Fruit fly (Drosophila melanogaster) whole organism, embryonic: Measurements from ENCODE around the gene alphaTub67C.

ENCODE experiments used
- ATbp ChIP-seq: fragments of 200-800 bp; sonication (Bioruptor generic); optimal IDR thresholded peaks from 2 replicates; lab custom pipeline; 2017; ENCODE audit warnings: missing biosample characterization, mild to moderate bottlenecking, missing genetic modification characterization, missing genetic modification reagents
- CG10274 ChIP-seq: fragments of 200-800 bp; sonication (Bioruptor generic); optimal IDR thresholded peaks from 3 replicates; lab custom pipeline; 2017; ENCODE audit warnings: missing biosample characterization, mild to moderate bottlenecking, missing genetic modification characterization
- CG10431 ChIP-seq: fragments of 200-800 bp; sonication (Bioruptor generic); optimal IDR thresholded peaks from 3 replicates; lab custom pipeline; 2018; ENCODE audit warnings: missing biosample characterization, mild to moderate bottlenecking, missing genetic modification characterization
- CG10959 ChIP-seq: fragments of 200-800 bp; sonication (Bioruptor generic); IDR thresholded peaks from 2 replicates; pipeline ENCODE4 v1.3.6; 2022; ENCODE audit warnings: missing biosample characterization, missing genetic modification characterization
- CG11695 ChIP-seq: fragments of 200-800 bp; sonication (Bioruptor generic); IDR thresholded peaks from 3 replicates; pipeline ENCODE4 v1.3.6; 2022; ENCODE audit warnings: missing biosample characterization, missing genetic modification characterization
- CG1233 ChIP-seq: fragments of 200-800 bp; sonication (Bioruptor generic); optimal IDR thresholded peaks from 4 replicates; lab custom pipeline; 2018; ENCODE audit warnings: missing biosample characterization, mild to moderate bottlenecking, missing genetic modification characterization
- CG12391 ChIP-seq: fragments of 200-800 bp; sonication (Bioruptor generic); optimal IDR thresholded peaks from 3 replicates; lab custom pipeline; 2018; ENCODE audit warnings: missing biosample characterization, mild to moderate bottlenecking, missing genetic modification characterization, moderate library complexity
- CG12659 ChIP-seq: fragments of 200-800 bp; sonication (Bioruptor generic); optimal IDR thresholded peaks from 3 replicates; lab custom pipeline; 2017; ENCODE audit warnings: mild to moderate bottlenecking, missing biosample characterization, missing genetic modification reagents, missing genetic modification characterization
- CG13894 ChIP-seq: fragments of 200-800 bp; sonication (Bioruptor generic); optimal IDR thresholded peaks from 3 replicates; lab custom pipeline; 2018; ENCODE audit warnings: missing biosample characterization, mild to moderate bottlenecking, missing genetic modification characterization, moderate library complexity
- CG14014 ChIP-seq: fragments of 200-800 bp; sonication (Bioruptor generic); IDR thresholded peaks from 2 replicates; pipeline ENCODE4 v1.3.6; 2022; ENCODE audit warnings: missing biosample characterization, missing genetic modification characterization
- CG15269 ChIP-seq: fragments of 200-800 bp; sonication (Bioruptor generic); optimal IDR thresholded peaks from 2 replicates; lab custom pipeline; 2018; ENCODE audit warnings: missing biosample characterization, mild to moderate bottlenecking, missing genetic modification characterization, moderate library complexity
- CG17328 ChIP-seq: fragments of 200-800 bp; sonication (Bioruptor generic); IDR thresholded peaks from 2 replicates; pipeline ENCODE4 v1.3.6; 2022; ENCODE audit warnings: missing biosample characterization, missing genetic modification characterization
- CG17361 ChIP-seq: fragments of 200-800 bp; sonication (Bioruptor generic); IDR thresholded peaks from 3 replicates; pipeline ENCODE4 v1.3.6; 2022; ENCODE audit warnings: missing biosample characterization, missing genetic modification characterization
- CG30431 ChIP-seq: fragments of 200-800 bp; sonication (Bioruptor generic); optimal IDR thresholded peaks from 2 replicates; lab custom pipeline; 2017; ENCODE audit warnings: missing biosample characterization, missing genetic modification characterization
- CG3163 ChIP-seq: fragments of 200-800 bp; sonication (Bioruptor generic); optimal IDR thresholded peaks from 3 replicates; lab custom pipeline; 2016; ENCODE audit warnings: missing biosample characterization, missing genetic modification characterization
- CG34224 ChIP-seq: fragments of 200-800 bp; sonication (Bioruptor generic); IDR thresholded peaks from 3 replicates; pipeline ENCODE4 v1.3.6; 2022; ENCODE audit warnings: missing biosample characterization, missing genetic modification characterization; ENCODE audit not compliant: partially characterized antibody
- CG6791 ChIP-seq: fragments of 200-800 bp; sonication (Bioruptor generic); IDR thresholded peaks from 3 replicates; pipeline ENCODE4 v1.3.6; 2022; ENCODE audit warnings: missing biosample characterization, missing genetic modification characterization; ENCODE audit not compliant: partially characterized antibody
- CG6813 ChIP-seq: fragments of 200-800 bp; sonication (Bioruptor generic); optimal IDR thresholded peaks from 2 replicates; lab custom pipeline; 2017; ENCODE audit warnings: missing biosample characterization, missing genetic modification characterization, mild to moderate bottlenecking, moderate library complexity, missing genetic modification reagents
- CG9437 ChIP-seq: fragments of 200-800 bp; sonication (Bioruptor generic); optimal IDR thresholded peaks from 2 replicates; lab custom pipeline; 2018; ENCODE audit warnings: missing biosample characterization, mild to moderate bottlenecking, missing genetic modification characterization
- CG9876 ChIP-seq: fragments of 200-800 bp; sonication (Bioruptor generic); optimal IDR thresholded peaks from 2 replicates; lab custom pipeline; 2016; ENCODE audit warnings: missing biosample characterization, missing genetic modification characterization
- Doc2 ChIP-seq: fragments of 200-800 bp; sonication (Bioruptor generic); IDR thresholded peaks from 2 replicates; pipeline ENCODE4 v1.3.6; 2022; ENCODE audit warnings: missing biosample characterization, missing genetic modification characterization
- E2f2 ChIP-seq: fragments of 200-800 bp; sonication (Bioruptor generic); IDR thresholded peaks from 2 replicates; pipeline ENCODE4 v1.3.6; 2022; ENCODE audit warnings: missing biosample characterization, missing genetic modification characterization
- Gsc ChIP-seq: fragments of 200-800 bp; sonication (Bioruptor generic); IDR thresholded peaks from 2 replicates; pipeline ENCODE4 v1.3.6; 2022; ENCODE audit warnings: missing biosample characterization, missing genetic modification characterization
- HLHmδ ChIP-seq: fragments of 200-800 bp; sonication (Bioruptor generic); optimal IDR thresholded peaks from 2 replicates; lab custom pipeline; 2018; ENCODE audit warnings: missing biosample characterization, mild to moderate bottlenecking, missing genetic modification characterization, moderate library complexity
- Hmr ChIP-seq: fragments of 200-800 bp; sonication (Bioruptor generic); optimal IDR thresholded peaks from 3 replicates; lab custom pipeline; 2017; ENCODE audit warnings: mild to moderate bottlenecking, missing biosample characterization, missing genetic modification reagents, missing genetic modification characterization
- Jarid2 ChIP-seq: fragments of 200-800 bp; sonication (Bioruptor generic); optimal IDR thresholded peaks from 3 replicates; lab custom pipeline; 2017; ENCODE audit warnings: mild to moderate bottlenecking, missing biosample characterization, missing genetic modification reagents, missing genetic modification characterization
- Med ChIP-seq: fragments of 200-800 bp; sonication (Bioruptor generic); peaks from one replicate; lab custom pipeline; 2016; ENCODE audit warnings: missing biosample characterization, missing genetic modification characterization, mild to moderate bottlenecking, inconsistent platforms, moderate library complexity
- Pdp1 ChIP-seq, 2 experiments: fragments of 200-800 bp; sonication (Bioruptor generic); optimal IDR thresholded peaks; 3 replicates each; lab custom pipeline; 2016; ENCODE audit warnings: missing biosample characterization in 2 of 2, missing genetic modification characterization in 2 of 2, mild to moderate bottlenecking in 1 of 2, moderate library complexity in 1 of 2
- Sox100B ChIP-seq: fragments of 200-800 bp; sonication (Bioruptor generic); optimal IDR thresholded peaks from 3 replicates; lab custom pipeline; 2018; ENCODE audit warnings: missing biosample characterization, mild to moderate bottlenecking, missing genetic modification characterization
- Xrp1 ChIP-seq: fragments of 200-800 bp; sonication (Bioruptor generic); IDR thresholded peaks from 2 replicates; pipeline ENCODE4 v1.3.6; 2022; ENCODE audit warnings: missing biosample characterization, missing genetic modification characterization
- cad ChIP-seq: fragments of >200 bp; optimal IDR thresholded peaks from 2 replicates; lab custom pipeline; 2017; ENCODE audit warnings: missing biosample characterization, missing genetic modification characterization
- chm ChIP-seq: fragments of 200-800 bp; sonication (Bioruptor generic); IDR thresholded peaks from 2 replicates; pipeline ENCODE4 v1.3.6; 2022; ENCODE audit warnings: missing biosample characterization, missing genetic modification characterization
- fd3F ChIP-seq: fragments of 200-800 bp; sonication (Bioruptor generic); optimal IDR thresholded peaks from 2 replicates; lab custom pipeline; 2018; ENCODE audit warnings: missing biosample characterization, mild to moderate bottlenecking, missing genetic modification characterization, moderate library complexity
- fd64A ChIP-seq: fragments of 200-800 bp; sonication (Bioruptor generic); optimal IDR thresholded peaks from 3 replicates; lab custom pipeline; 2018; ENCODE audit warnings: missing biosample characterization, mild to moderate bottlenecking, missing genetic modification characterization
- gcm ChIP-seq: fragments of 200-800 bp; sonication (Bioruptor generic); optimal IDR thresholded peaks from 2 replicates; lab custom pipeline; 2019; ENCODE audit warnings: missing biosample characterization, mild to moderate bottlenecking, missing genetic modification characterization, moderate library complexity
- grau ChIP-seq: fragments of 200-800 bp; optimal IDR thresholded peaks from 3 replicates; lab custom pipeline; 2019; ENCODE audit warnings: missing biosample characterization, mild to moderate bottlenecking, missing genetic modification characterization, moderate library complexity
- gro ChIP-seq: fragments of 200-800 bp; sonication (Bioruptor generic); optimal IDR thresholded peaks from 2 replicates; lab custom pipeline; 2016; ENCODE audit warnings: missing biosample characterization, missing genetic modification characterization
- hbn ChIP-seq: fragments of 200-800 bp; sonication (Bioruptor generic); IDR thresholded peaks from 2 replicates; pipeline ENCODE4 v1.3.6; 2022; ENCODE audit warnings: missing biosample characterization, missing genetic modification characterization; ENCODE audit not compliant: partially characterized antibody
- mirr ChIP-seq: fragments of 200-800 bp; sonication (Bioruptor generic); optimal IDR thresholded peaks from 3 replicates; lab custom pipeline; 2018; ENCODE audit warnings: missing biosample characterization, mild to moderate bottlenecking, missing genetic modification characterization
- nerfin-1 ChIP-seq: fragments of 200-800 bp; sonication (Bioruptor generic); optimal IDR thresholded peaks from 3 replicates; lab custom pipeline; 2019; ENCODE audit warnings: missing biosample characterization, mild to moderate bottlenecking, missing genetic modification characterization, moderate library complexity
- phol ChIP-seq: fragments of 200-800 bp; sonication (Bioruptor generic); optimal IDR thresholded peaks from 3 replicates; lab custom pipeline; 2018; ENCODE audit warnings: missing biosample characterization, mild to moderate bottlenecking, missing genetic modification characterization, moderate library complexity
- pita ChIP-seq: fragments of 200-800 bp; sonication (Bioruptor generic); optimal IDR thresholded peaks from 2 replicates; lab custom pipeline; 2017; ENCODE audit warnings: missing biosample characterization, mild to moderate bottlenecking, missing genetic modification characterization
- psq ChIP-seq: fragments of 200-800 bp; sonication (Bioruptor generic); optimal IDR thresholded peaks from 2 replicates; lab custom pipeline; 2017; ENCODE audit warnings: missing biosample characterization, missing genetic modification characterization
- pum ChIP-seq: fragments of 200-800 bp; sonication (Bioruptor generic); optimal IDR thresholded peaks from 2 replicates; lab custom pipeline; 2016; ENCODE audit warnings: missing biosample characterization, missing genetic modification characterization
- row ChIP-seq: fragments of 200-800 bp; sonication (Bioruptor generic); IDR thresholded peaks from 3 replicates; pipeline ENCODE4 v1.3.6; 2022; ENCODE audit warnings: missing biosample characterization, missing genetic modification characterization
- sens ChIP-seq: fragments of 200-800 bp; sonication (Bioruptor generic); peaks from one replicate; lab custom pipeline; 2016; ENCODE audit warnings: missing biosample characterization, missing genetic modification characterization
- shn ChIP-seq: fragments of 200-800 bp; sonication (Bioruptor generic); optimal IDR thresholded peaks from 3 replicates; lab custom pipeline; 2016; ENCODE audit warnings: missing biosample characterization, missing genetic modification characterization
- sqz ChIP-seq: fragments of 200-800 bp; sonication (Bioruptor generic); optimal IDR thresholded peaks from 3 replicates; lab custom pipeline; 2018; ENCODE audit warnings: missing biosample characterization, mild to moderate bottlenecking, missing genetic modification characterization
- tio ChIP-seq: fragments of 200-800 bp; sonication (Bioruptor generic); optimal IDR thresholded peaks from 2 replicates; lab custom pipeline; 2017; ENCODE audit warnings: missing biosample characterization, missing genetic modification characterization, inconsistent platforms
- wek ChIP-seq: fragments of 200-800 bp; sonication (Bioruptor generic); optimal IDR thresholded peaks from 3 replicates; lab custom pipeline; 2018; ENCODE audit warnings: missing biosample characterization, mild to moderate bottlenecking, missing genetic modification characterization, moderate library complexity

alphaTub67C gene

DNA sequence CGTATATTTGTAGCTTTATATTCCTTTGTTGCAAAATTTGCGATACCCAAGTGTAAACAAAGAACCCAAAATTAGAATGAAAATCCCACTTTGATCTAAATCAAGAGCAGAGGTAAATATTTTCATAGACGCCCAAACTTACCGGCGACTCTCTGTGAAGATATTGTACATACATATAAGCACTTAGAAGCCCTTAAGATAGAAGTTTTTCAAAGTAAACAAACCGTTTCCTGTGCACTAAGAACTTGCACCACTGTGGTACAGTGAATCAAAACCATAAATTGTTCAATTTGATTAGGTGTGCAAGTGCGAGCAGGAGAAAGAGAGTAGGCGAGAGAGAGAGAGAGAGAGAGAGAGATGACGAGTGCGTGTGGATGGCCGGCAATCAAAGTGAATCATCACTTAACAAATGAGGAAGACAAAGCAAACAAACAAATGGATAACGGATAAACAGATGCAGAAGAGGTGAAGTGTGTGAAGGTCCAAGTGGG lies 3.0 kb upstream of the alphaTub67C start (continued):
- TF ChIP-seq CG15269 (tag; lab: Kevin White, UChicago) (no peak), Xrp1 (GFP tag; lab: Robert Waterston, UW) (peak; percentile 33; the same call in 1 of the 2 replicates), gcm (GFP tag; lab: Kevin White, UChicago) (peak; percentile 21), Jarid2 (no peak), CG17361 (GFP tag; lab: Robert Waterston, UW) (0 out of 3 replicates have a peak, but pooled peaks have one; percentile 35), CG14014 (GFP tag; lab: Robert Waterston, UW) (no peak), sens (GFP tag; lab: Kevin White, UChicago) (peak; percentile 86), gro (peak; percentile 14), nerfin-1 (peak; percentile 9), CG11695 (GFP tag; lab: Robert Waterston, UW) (no peak), CG6791 (GFP tag; lab: Robert Waterston, UW) (0 out of 3 replicates have a peak, but pooled peaks have one; percentile 40), fd64A (peak; percentile 42), wek (GFP tag; lab: Kevin White, UChicago) (no peak), Doc2 (GFP tag; lab: Robert Waterston, UW) (no peak), CG13894 (no peak), tio (GFP tag; lab: Kevin White, UChicago) (peak; percentile 19), chm (GFP tag; lab: Robert Waterston, UW) (0 out of 2 replicates have a peak, but pooled peaks have one; percentile 7), CG12391 (tag; lab: Kevin White, UChicago) (peak; percentile 6), CG34224 (GFP tag; lab: Robert Waterston, UW) (peak; percentile 39; the same call in 1 of the 3 replicates), sqz (GFP tag; lab: Kevin White, UChicago) (peak; percentile 13), psq (GFP tag; lab: Kevin White, UChicago) (peak; percentile 3), Pdp1 (GFP tag; optimal IDR thresholded peaks at IDR 0.05; lab: Kevin White, UChicago) (peak in 1 of 2 experiments; percentile 37), ATbp (GFP tag; lab: Kevin White, UChicago) (peak; percentile 41), grau (peak; percentile 85), CG6813 (GFP tag; lab: Kevin White, UChicago) (peak; percentile 4), Gsc (no peak), CG3163 (GFP tag; lab: Kevin White, UChicago) (peak; percentile 17)

DNA sequence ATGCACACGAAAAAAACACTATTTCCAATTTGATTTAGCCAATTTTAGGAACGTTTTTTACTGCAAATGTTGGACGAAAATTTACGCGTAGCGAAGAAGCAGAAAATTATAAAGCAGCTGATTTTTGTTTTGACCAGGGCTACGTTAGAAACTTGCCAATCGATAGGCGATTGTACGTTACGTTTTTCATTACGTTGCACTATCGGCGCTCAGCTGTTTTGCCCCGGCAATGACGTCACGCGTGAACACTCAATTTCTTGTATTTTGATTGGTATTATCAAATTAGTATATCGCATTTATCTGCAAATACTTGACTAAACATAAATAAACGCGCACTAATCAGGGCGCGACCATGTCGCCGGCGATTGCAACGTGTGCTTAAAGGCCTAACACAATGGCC lies 2.1 kb upstream of the alphaTub67C start, which contains the start of the genes fry and CG16717:
fry (minus strand) TSS at position 110 of the 400 bp plus-strand sequence.
CG16717 (plus strand) TSS at position 208 of the 400 bp plus-strand sequence.
- TF ChIP-seq phol (tag; lab: Kevin White, UChicago) (peak; percentile 21), Sox100B (GFP tag; lab: Kevin White, UChicago) (no peak), CG10959 (GFP tag; lab: Robert Waterston, UW) (no peak), Med (GFP tag; lab: Kevin White, UChicago) (peak; percentile 32), CG17328 (no peak), CG1233 (no peak), CG9876 (GFP tag; lab: Kevin White, UChicago) (no peak), shn (GFP tag; lab: Kevin White, UChicago) (no peak), pum (GFP tag; lab: Kevin White, UChicago) (no peak), Hmr (GFP tag; lab: Kevin White, UChicago) (no peak), CG9437 (GFP tag; lab: Kevin White, UChicago) (peak; percentile 99), cad (no peak), CG12659 (GFP tag; lab: Kevin White, UChicago) (no peak), pita (GFP tag; lab: Kevin White, UChicago) (no peak), E2f2 (GFP tag; lab: Robert Waterston, UW) (peak; percentile 16; the same call in 1 of the 2 replicates), HLHmδ (no peak), CG10274 (no peak), row (GFP tag; lab: Robert Waterston, UW) (no peak; the same call in 2 of the 3 replicates), hbn (GFP tag; lab: Robert Waterston, UW) (peak; percentile 73), CG10431 (GFP tag; lab: Kevin White, UChicago) (no peak), fd3F (no peak), mirr (GFP tag; lab: Kevin White, UChicago) (peak; percentile 51), CG30431 (GFP tag; lab: Kevin White, UChicago) (no peak)
